Fruit fly (Drosophila melanogaster) whole organism, larva: ENCODE results near the gene CG31121.
A peak's percentile ranks its signal among the peaks of the same experiment; 100 is the strongest.

Experiments used
- noc ChIP-seq: fragments of 200-800 bp; sonication (Bioruptor generic); optimal IDR thresholded peaks from 3 replicates; lab custom pipeline; 2019; ENCODE audit warnings: missing biosample characterization, mild to moderate bottlenecking, missing genetic modification characterization, moderate library complexity

The CG31121 gene

DNA sequence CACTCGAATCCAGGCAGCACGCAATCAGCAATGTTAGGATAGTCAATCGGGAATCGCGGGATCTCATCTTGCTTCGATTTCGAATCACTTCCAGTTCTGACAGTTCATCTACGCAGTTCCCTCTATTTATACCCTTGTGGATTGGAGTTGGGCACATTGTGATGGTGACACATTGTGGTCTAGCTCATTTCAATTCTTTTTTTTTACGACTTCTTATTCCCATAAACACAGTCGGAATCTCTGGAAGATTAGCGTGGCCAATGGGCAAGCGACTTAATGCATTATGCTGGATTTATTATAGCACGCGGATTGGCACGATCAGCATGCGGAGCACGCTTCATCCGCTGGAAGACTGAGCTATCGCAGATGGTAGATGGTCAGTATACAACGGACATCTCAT, 32.3 kb downstream of the CG31121 start, which contains the start of gene CG13640:
Gene CG13640, minus strand, starts transcription at position 101 of the 400 bp plus-strand sequence.
- TF ChIP-seq noc: no peak

dm6 chr3R:24860316-24860826, 34.0 kb downstream of the CG31121 start, which contains the start of gene CG13639:
Gene CG13639 (minus strand): TSS chr3R:24860366.
- no peak for TF ChIP-seq noc

DNA sequence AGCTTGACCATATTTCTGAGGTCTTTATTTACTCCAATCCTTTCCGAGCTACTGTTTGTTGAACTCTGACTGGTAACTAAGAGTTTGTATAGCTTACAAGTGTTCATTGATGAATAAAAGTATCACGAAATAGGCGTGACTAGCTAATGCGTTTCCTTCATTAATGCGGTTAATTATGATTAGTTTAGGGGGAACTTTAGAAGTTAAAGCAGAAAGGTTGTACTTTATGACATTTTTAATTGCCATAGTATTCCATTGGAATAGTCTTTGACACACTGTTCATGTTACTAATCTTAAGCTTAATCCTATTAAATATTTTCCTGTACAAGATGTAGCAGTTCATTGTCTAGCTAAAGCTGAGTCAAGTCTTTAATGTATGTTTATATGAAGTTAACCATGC, 34.7 kb downstream of the CG31121 start, which contains the start of gene ppk22:
Gene ppk22, minus strand, starts transcription at position 101 of the 400 bp plus-strand sequence.
- TF ChIP-seq noc: no peak

DNA sequence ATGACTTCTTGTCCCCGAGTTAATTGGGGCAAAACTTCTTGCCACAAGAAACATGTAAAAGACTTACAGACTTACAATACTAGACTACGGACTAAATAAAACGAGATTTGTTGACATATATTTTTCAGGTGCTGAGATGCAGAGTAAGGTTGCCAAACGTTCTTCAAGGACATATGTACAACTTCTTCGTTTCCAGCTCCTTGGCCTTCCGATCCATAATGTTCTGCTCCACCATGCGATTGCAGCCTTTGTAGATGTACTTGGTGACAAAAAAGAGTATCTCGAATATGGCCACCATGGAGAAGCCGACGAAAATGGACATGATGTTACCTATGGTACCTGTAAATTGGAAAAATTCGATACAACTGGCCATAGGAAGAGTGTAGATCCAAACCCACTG, 36.9 kb downstream of the CG31121 start, which contains the start of gene CAH4:
Gene CAH4, minus strand, starts transcription at position 101 of the 400 bp plus-strand sequence.
- TF ChIP-seq noc: no peak

DNA sequence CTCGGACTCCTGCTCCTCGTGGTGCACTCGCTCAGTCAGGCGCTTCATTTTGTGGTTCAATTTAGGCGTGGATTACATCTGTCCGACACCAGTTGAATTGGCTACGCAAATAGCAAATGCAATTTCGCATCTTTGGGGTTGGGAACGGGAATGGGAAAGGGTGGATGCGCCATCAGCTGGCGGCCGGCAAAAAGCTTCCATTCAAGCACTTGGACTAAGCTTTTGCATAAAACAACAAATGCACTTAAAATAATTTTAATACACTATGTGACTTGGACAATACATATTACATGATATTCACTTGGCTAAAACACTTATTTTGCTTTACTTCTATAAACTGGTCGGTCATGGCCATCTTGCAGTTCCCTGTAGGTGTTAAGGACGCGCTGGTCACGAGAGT, 38.3 kb downstream of the CG31121 start, which contains the start of gene HDAC11:
Gene HDAC11, minus strand, starts transcription at position 101 of the 400 bp plus-strand sequence.
- no peak for TF ChIP-seq noc

- TF ChIP-seq noc: no peak
Observed at dm6 chr3R:24851429-24851828, 43.0 kb downstream of the CG31121 start, which contains the start of gene Nct. Gene Nct (plus strand): TSS chr3R:24851601.

DNA sequence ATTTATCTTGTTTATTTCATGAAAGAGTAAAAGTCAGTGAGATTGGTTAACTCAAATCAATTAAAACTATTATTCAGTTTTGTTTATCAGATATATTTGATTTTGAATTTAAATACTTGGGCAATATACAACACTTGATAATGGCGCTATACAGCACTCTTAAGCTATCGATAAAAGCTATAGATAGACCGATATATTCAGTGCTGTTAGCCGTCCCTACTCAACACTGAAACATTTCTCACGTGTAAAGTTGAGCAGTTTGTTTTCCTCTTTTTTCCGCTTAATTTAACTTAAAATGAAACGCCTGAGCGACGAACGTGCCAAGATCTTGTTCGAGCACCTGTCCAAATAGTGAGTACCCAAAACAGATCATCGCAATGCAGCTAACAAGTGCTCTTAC, 44.0 kb downstream of the CG31121 start, which contains the start of gene CG7006:
Gene CG7006, plus strand, starts transcription at position 208 of the 400 bp plus-strand sequence.
- TF ChIP-seq noc: no peak

DNA sequence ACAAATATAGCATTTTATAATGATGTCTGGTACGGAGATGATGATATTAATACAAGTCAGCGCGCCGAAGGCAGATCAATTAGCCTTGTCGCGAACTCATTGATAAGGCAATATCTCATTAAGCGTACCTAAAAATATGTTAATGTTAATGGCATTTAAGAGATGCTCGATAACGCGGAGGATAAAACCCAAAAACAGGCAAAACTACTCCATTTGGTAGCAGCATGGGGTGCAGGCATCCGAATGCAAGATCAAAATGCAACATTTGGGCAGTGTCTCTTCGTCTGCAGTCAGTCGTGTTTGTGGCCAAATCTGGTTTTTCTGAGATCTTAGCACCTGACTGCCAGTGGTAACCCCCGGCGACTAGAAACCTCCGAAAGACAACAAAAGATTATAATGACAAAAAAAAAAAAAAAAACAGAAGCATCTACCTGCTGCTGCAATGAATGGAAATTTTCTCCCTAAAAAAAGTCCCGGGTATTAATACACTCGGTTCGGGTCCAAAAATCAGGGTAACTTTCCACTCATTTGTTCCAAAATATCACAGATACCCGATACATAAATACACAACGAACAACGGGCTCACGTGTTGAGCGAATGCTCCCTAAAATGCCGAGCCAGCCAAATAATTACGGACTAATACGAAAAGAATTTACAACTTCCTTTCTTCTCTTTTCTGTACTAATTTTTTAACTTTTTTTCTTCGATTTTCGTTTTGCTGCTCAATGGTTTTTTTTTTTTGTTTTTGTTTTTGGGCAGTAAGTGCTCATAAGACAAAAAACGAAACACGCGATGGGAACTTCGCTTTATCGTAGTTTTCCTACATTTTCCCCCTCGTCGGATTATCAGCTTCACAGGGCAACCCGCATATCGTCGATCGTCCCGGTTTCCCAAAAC, 48.2 kb downstream of the CG31121 start:
- TF ChIP-seq noc: no peak

DNA sequence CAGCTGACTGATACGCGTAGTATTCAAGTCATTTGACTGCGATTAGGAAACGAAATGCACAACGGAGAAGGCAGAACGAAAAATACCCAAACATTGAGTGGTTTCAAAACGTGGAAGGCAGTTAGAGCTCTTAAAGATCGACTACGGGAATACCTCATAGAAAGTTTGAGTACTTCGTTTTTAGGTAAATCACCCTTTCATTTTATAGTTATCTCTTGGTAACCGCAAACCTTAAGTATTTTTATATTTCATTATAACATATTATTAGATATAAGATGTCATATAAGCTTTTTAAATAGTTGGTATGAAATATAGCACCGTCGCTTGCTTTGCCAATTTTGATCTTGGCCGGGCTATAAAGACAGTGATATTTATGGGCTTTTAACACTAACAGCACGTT, 49.3 kb downstream of the CG31121 start:
- TF ChIP-seq noc: peak; percentile 56

DNA sequence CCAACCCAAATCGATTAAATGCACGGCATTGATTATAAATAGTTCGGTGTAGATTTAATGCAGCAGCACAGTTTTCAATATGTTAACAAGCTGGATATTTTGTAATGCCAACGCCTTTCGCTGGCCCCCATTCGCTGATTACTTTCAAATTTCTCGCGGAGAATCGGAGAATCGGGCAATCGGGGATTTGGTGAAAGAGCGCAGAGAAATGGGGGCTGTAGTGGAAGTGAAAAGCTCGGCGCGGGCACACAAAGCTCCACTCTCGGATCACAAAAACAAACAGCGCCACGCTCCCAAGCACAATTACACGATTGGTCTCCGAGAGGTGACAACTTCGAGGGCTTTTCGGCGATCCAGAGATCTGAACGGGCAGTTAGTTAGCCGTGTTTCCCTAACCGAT, 52.8 kb downstream of the CG31121 start, which contains the start of gene Esp:
Gene Esp, plus strand, starts transcription at position 301 of the 400 bp plus-strand sequence.
- no peak for TF ChIP-seq noc

DNA sequence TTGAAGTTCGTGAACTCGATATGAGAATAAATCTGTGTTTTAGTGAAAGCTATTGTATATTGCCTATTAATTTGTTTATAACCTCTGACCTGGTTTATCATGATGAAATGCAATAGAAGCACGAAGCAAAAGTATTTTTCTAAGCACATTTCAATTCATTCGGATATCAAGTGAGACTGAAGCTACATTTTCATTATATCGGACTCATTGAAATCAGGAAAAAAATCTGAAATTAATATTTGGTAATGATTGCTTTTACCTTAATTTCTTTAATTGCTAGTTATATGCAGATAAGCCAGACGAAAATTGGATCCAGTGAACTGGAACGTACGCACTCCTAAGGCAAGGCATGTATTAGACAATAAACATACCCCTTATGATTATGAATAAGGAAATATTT, 53.3 kb downstream of the CG31121 start, which contains the start of gene CG33658:
Gene CG33658, minus strand, starts transcription at position 101 of the 400 bp plus-strand sequence.
- no peak for TF ChIP-seq noc

- no peak for TF ChIP-seq noc
Observed at dm6 chr3R:24833652-24834051, 60.8 kb downstream of the CG31121 start, which contains the start of gene sosie. Gene sosie (plus strand): TSS chr3R:24833952.
